Fruit fly (Drosophila melanogaster): ENCODE measurements around the gene CG5151.

The CG5151 gene

dm6 chr3L:16165356-16166168 is 1.1 kb upstream of the CG5151 start (continued):
- TF ChIP-seq MTF-1 (GFP tag; optimal IDR thresholded peaks at IDR 0.05; ENCODE audit: borderline replicate concordance) = no peak
- TF ChIP-seq HmgZ (tag; optimal IDR thresholded peaks at IDR 0.05) = peak; percentile 11
- TF ChIP-seq CG9609 (GFP tag; optimal IDR thresholded peaks at IDR 0.05) = peak; percentile 17
- TF ChIP-seq tup (GFP tag; optimal IDR thresholded peaks at IDR 0.05) = no peak
- TF ChIP-seq CG2202 (tag; optimal IDR thresholded peaks at IDR 0.05) = no peak
- TF ChIP-seq abd-A (tag; optimal IDR thresholded peaks at IDR 0.05) = no peak
- TF ChIP-seq CG17359 (tag; optimal IDR thresholded peaks at IDR 0.05) = peak; percentile 31
- no peak for TF ChIP-seq trem (tag; optimal IDR thresholded peaks at IDR 0.05)
- peak; percentile 0 for TF ChIP-seq CG18262 (tag; optimal IDR thresholded peaks at IDR 0.05)
- TF ChIP-seq Chrac-16 (GFP tag; optimal IDR thresholded peaks at IDR 0.05) = peak; percentile 39
- TF ChIP-seq CG14965 (GFP tag; optimal IDR thresholded peaks at IDR 0.05; ENCODE audit: borderline replicate concordance) = no peak
- no peak for TF ChIP-seq CG9797 (GFP tag; optimal IDR thresholded peaks at IDR 0.05)
- TF ChIP-seq zfh2 (GFP tag; optimal IDR thresholded peaks at IDR 0.05) = peak; percentile 75
- no peak for TF ChIP-seq h (optimal IDR thresholded peaks at IDR 0.05)
- TF ChIP-seq CG1233 (GFP tag; optimal IDR thresholded peaks at IDR 0.05) = peak; percentile 29
- no peak for TF ChIP-seq Xrp1 (GFP tag; IDR thresholded peaks at IDR 0.05)
- TF ChIP-seq exex (tag; optimal IDR thresholded peaks at IDR 0.05) = no peak
- TF ChIP-seq Atf-2 (GFP tag; optimal IDR thresholded peaks at IDR 0.05) = peak; percentile 34
- no peak for TF ChIP-seq CG11398 (GFP tag; optimal IDR thresholded peaks at IDR 0.05)
- TF ChIP-seq CG3281 (GFP tag; optimal IDR thresholded peaks at IDR 0.05) = peak; percentile 49
- no peak for TF ChIP-seq yki (optimal IDR thresholded peaks at IDR 0.05)
- peak; percentile 74 for TF ChIP-seq CG9932 (GFP tag; IDR thresholded peaks at IDR 0.05)
- TF ChIP-seq grn (GFP tag; optimal IDR thresholded peaks at IDR 0.05) = no peak
- peak; percentile 15 for TF ChIP-seq phol (tag; optimal IDR thresholded peaks at IDR 0.05)
- TF ChIP-seq fru (optimal IDR thresholded peaks at IDR 0.05) = no peak
- peak; percentile 5 for TF ChIP-seq Nf-YB (GFP tag; optimal IDR thresholded peaks at IDR 0.05)
- no peak for TF ChIP-seq sisA (GFP tag; IDR thresholded peaks at IDR 0.05)
- TF ChIP-seq Optix (GFP tag; IDR thresholded peaks at IDR 0.05) = no peak
- no peak for TF ChIP-seq cato (GFP tag; optimal IDR thresholded peaks at IDR 0.05; ENCODE audit: borderline replicate concordance)
- no peak for TF ChIP-seq CG14050 (GFP tag; IDR thresholded peaks at IDR 0.05)
- TF ChIP-seq NfI (GFP tag; optimal IDR thresholded peaks at IDR 0.05) = peak; percentile 38
- TF ChIP-seq CG12071 (GFP tag; optimal IDR thresholded peaks at IDR 0.05) = no peak
- TF ChIP-seq Fer3 (tag; optimal IDR thresholded peaks at IDR 0.05) = peak; percentile 34
- no peak for TF ChIP-seq crp (GFP tag; optimal IDR thresholded peaks at IDR 0.05)
- no peak for TF ChIP-seq CG3065 (GFP tag; optimal IDR thresholded peaks at IDR 0.05)
- no peak for TF ChIP-seq pita (GFP tag; optimal IDR thresholded peaks at IDR 0.05)
- TF ChIP-seq rib (GFP tag; IDR thresholded peaks at IDR 0.05) = peak; percentile 66; the same call in 1 of the 2 replicates
- no peak for TF ChIP-seq run (tag; optimal IDR thresholded peaks at IDR 0.05)
- no peak for TF ChIP-seq Dref (GFP tag; IDR thresholded peaks at IDR 0.05)
- TF ChIP-seq Kr (GFP tag; optimal IDR thresholded peaks at IDR 0.05) = no peak
